Fruit fly (Drosophila melanogaster): Measurements from ENCODE around the gene CG42535.

The CG42535 gene

dm6 chr3L:10660744-10661589 is 30.2 kb upstream of the CG42535 start, which contains the start of the genes CG32066 and CG8003 (continued):
- TF ChIP-seq Lpt (GFP tag; optimal IDR thresholded peaks at IDR 0.05) (no peak), CG8319 (GFP tag; optimal IDR thresholded peaks at IDR 0.05) (no peak), CG6276 (GFP tag; optimal IDR thresholded peaks at IDR 0.05) (peak; percentile 13), OdsH (GFP tag; optimal IDR thresholded peaks at IDR 0.05) (peak; percentile 29), CG11762 (GFP tag; optimal IDR thresholded peaks at IDR 0.05; ENCODE audit: insufficient read depth) (no peak), Eip75B (GFP tag; optimal IDR thresholded peaks at IDR 0.05) (peak; percentile 30), vri (GFP tag; optimal IDR thresholded peaks at IDR 0.05) (peak; percentile 36), CG10631 (GFP tag; optimal IDR thresholded peaks at IDR 0.05) (peak; percentile 66), CG3919 (GFP tag; optimal IDR thresholded peaks at IDR 0.05) (peak; percentile 26), CG1621 (tag; optimal IDR thresholded peaks at IDR 0.05) (no peak), esn (GFP tag; optimal IDR thresholded peaks at IDR 0.05) (peak; percentile 32), Ets96B (tag; optimal IDR thresholded peaks at IDR 0.05) (no peak), Sox102F (GFP tag; optimal IDR thresholded peaks at IDR 0.05) (peak; percentile 59), CG9139 (GFP tag; optimal IDR thresholded peaks at IDR 0.05) (peak; percentile 42), CG7368 (GFP tag; optimal IDR thresholded peaks at IDR 0.05) (no peak), fkh (GFP tag; optimal IDR thresholded peaks at IDR 0.05) (peak; percentile 28), Sox15 (GFP tag; optimal IDR thresholded peaks at IDR 0.05) (no peak), Eip78C (GFP tag) (peak; percentile 78), CG6792 (GFP tag; optimal IDR thresholded peaks at IDR 0.05) (peak; percentile 1), CG15336 (GFP tag; IDR thresholded peaks at IDR 0.05) (peak; percentile 24; the same call in 1 of the 2 replicates), Blimp-1 (GFP tag; optimal IDR thresholded peaks at IDR 0.05) (no peak), Sox14 (GFP tag; optimal IDR thresholded peaks at IDR 0.05) (peak; percentile 3), CG11902 (GFP tag; optimal IDR thresholded peaks at IDR 0.05) (no peak), CG6808 (GFP tag; optimal IDR thresholded peaks at IDR 0.05) (peak; percentile 26), eg (GFP tag; IDR thresholded peaks at IDR 0.05) (peak; percentile 49; the same call in 2 of the 3 replicates), Hr39 (GFP tag; optimal IDR thresholded peaks at IDR 0.05) (peak; percentile 4)

dm6 chr3L:10659993-10660743 is 29.4 kb upstream of the CG42535 start:
- TF ChIP-seq CG16779 (tag; optimal IDR thresholded peaks at IDR 0.05) (peak; percentile 29), CG8632 (GFP tag; optimal IDR thresholded peaks at IDR 0.05) (peak; percentile 2), svp (GFP tag) (peak; percentile 64), Eip78C (GFP tag) (peak; percentile 36), ss (GFP tag; optimal IDR thresholded peaks at IDR 0.05) (no peak), CG6808 (GFP tag; optimal IDR thresholded peaks at IDR 0.05) (no peak), CG10669 (GFP tag; optimal IDR thresholded peaks at IDR 0.05) (no peak), fkh (GFP tag; optimal IDR thresholded peaks at IDR 0.05) (peak; percentile 51), CG11762 (GFP tag; optimal IDR thresholded peaks at IDR 0.05; ENCODE audit: insufficient read depth) (no peak), CG8319 (GFP tag; optimal IDR thresholded peaks at IDR 0.05) (no peak)

- TF ChIP-seq Smox (GFP tag; optimal IDR thresholded peaks at IDR 0.05) (no peak), CG34406 (GFP tag; optimal IDR thresholded peaks at IDR 0.05) (no peak), fd59A (GFP tag; optimal IDR thresholded peaks at IDR 0.05) (no peak), lz (GFP tag; optimal IDR thresholded peaks at IDR 0.05) (no peak), cyc (GFP tag; optimal IDR thresholded peaks at IDR 0.05) (no peak), CG4318 (GFP tag; optimal IDR thresholded peaks at IDR 0.05) (no peak), CG7368 (GFP tag; optimal IDR thresholded peaks at IDR 0.05) (no peak), Sox15 (GFP tag; optimal IDR thresholded peaks at IDR 0.05) (no peak), dsx (GFP tag; optimal IDR thresholded peaks at IDR 0.05; ENCODE audit: poor library complexity, severe bottlenecking) (no peak), CG8319 (GFP tag; optimal IDR thresholded peaks at IDR 0.05) (no peak), eg (GFP tag; IDR thresholded peaks at IDR 0.05) (no peak)
Measured at dm6 chr3L:10659524-10659923, 28.8 kb upstream of the CG42535 start.
